Fruit fly (Drosophila melanogaster): ENCODE data around the gene spri.

The spri gene

dm6 chrX:10478443-10479368 lies 106.5 kb downstream of the spri start, which contains the start of the genes CG2887 and PPP4R2r (continued):
- TF ChIP-seq run (tag; optimal IDR thresholded peaks at IDR 0.05) (no peak), CG7963 (GFP tag; IDR thresholded peaks at IDR 0.05; ENCODE audit: partially characterized antibody) (peak; percentile 91), CG15696 (tag; optimal IDR thresholded peaks at IDR 0.05) (no peak), sens (GFP tag) (peak; percentile 66), CG8924 (tag; optimal IDR thresholded peaks at IDR 0.05) (no peak), CG6813 (GFP tag; optimal IDR thresholded peaks at IDR 0.05) (no peak), CG15514 (GFP tag; optimal IDR thresholded peaks at IDR 0.05) (peak; percentile 68), ken (GFP tag; IDR thresholded peaks at IDR 0.05) (no peak), PHDP (tag; optimal IDR thresholded peaks at IDR 0.05) (peak; percentile 1), BEAF-32 (GFP tag; optimal IDR thresholded peaks at IDR 0.05) (peak; percentile 93), dimm (GFP tag; IDR thresholded peaks at IDR 0.05) (no peak), CG1603 (tag; optimal IDR thresholded peaks at IDR 0.05) (peak; percentile 74), Mrtf (GFP tag; IDR thresholded peaks at IDR 0.05) (no peak), CG4424 (GFP tag; optimal IDR thresholded peaks at IDR 0.05) (no peak), CG3065 (GFP tag; optimal IDR thresholded peaks at IDR 0.05) (no peak), Sry-β (GFP tag; optimal IDR thresholded peaks at IDR 0.05) (peak; percentile 64), tll (GFP tag; optimal IDR thresholded peaks at IDR 0.05) (no peak), CG13624 (GFP tag; optimal IDR thresholded peaks at IDR 0.05) (peak; percentile 26), sug (tag; optimal IDR thresholded peaks at IDR 0.05) (peak; percentile 45), Vsx1 (GFP tag; optimal IDR thresholded peaks at IDR 0.05) (no peak), bbx (GFP tag; IDR thresholded peaks at IDR 0.05; ENCODE audit: partially characterized antibody) (peak; percentile 94), NC2β (GFP tag; optimal IDR thresholded peaks at IDR 0.05) (no peak)

dm6 chrX:10474625-10475024 lies 110.6 kb downstream of the spri start, which contains the start of gene nocte:
Gene nocte, minus strand, starts transcription at chrX:10474675.
- TF ChIP-seq bab2 (GFP tag; optimal IDR thresholded peaks at IDR 0.05), result peak; percentile 35
- 0 out of 2 replicates have a peak, but pooled peaks have one; percentile 8 for TF ChIP-seq gt (GFP tag; IDR thresholded peaks at IDR 0.05)
- 0 out of 2 replicates have a peak, but pooled peaks have one; percentile 25 for TF ChIP-seq sna (GFP tag; IDR thresholded peaks at IDR 0.05; ENCODE audit: partially characterized antibody)
- peak; percentile 67 for TF ChIP-seq stwl (tag; optimal IDR thresholded peaks at IDR 0.05)
- peak; percentile 36 for TF ChIP-seq Hsf (GFP tag; optimal IDR thresholded peaks at IDR 0.05)
- no peak for TF ChIP-seq mirr (GFP tag; optimal IDR thresholded peaks at IDR 0.05)
- TF ChIP-seq CG1603 (tag; optimal IDR thresholded peaks at IDR 0.05), result peak; percentile 54
- TF ChIP-seq CG12659 (GFP tag; optimal IDR thresholded peaks at IDR 0.05), result peak; percentile 63
- no peak for TF ChIP-seq eve (GFP tag; optimal IDR thresholded peaks at IDR 0.05)
- TF ChIP-seq CG17829 (tag; optimal IDR thresholded peaks at IDR 0.05), result peak; percentile 30
- peak; percentile 53 for TF ChIP-seq phol (tag; optimal IDR thresholded peaks at IDR 0.05)
- peak; percentile 44 for TF ChIP-seq mam (GFP tag; optimal IDR thresholded peaks at IDR 0.05)
- TF ChIP-seq Six4 (GFP tag; optimal IDR thresholded peaks at IDR 0.05), result no peak
- peak; percentile 17 for TF ChIP-seq tin (GFP tag; optimal IDR thresholded peaks at IDR 0.05)
- TF ChIP-seq CG2116 (GFP tag; optimal IDR thresholded peaks at IDR 0.05), result peak; percentile 88
- TF ChIP-seq CG9797 (GFP tag; optimal IDR thresholded peaks at IDR 0.05), result peak; percentile 27
- peak; percentile 30 for TF ChIP-seq CoRest (tag; optimal IDR thresholded peaks at IDR 0.05)
- TF ChIP-seq Ets97D (GFP tag; optimal IDR thresholded peaks at IDR 0.05), result peak; percentile 47
- peak; percentile 31 for TF ChIP-seq Xbp1 (GFP tag; optimal IDR thresholded peaks at IDR 0.05)
- TF ChIP-seq zfh1 (GFP tag; IDR thresholded peaks at IDR 0.05), result no peak
- peak; percentile 11 for TF ChIP-seq CG12155 (GFP tag; optimal IDR thresholded peaks at IDR 0.05)
- TF ChIP-seq CG8290 (GFP tag; optimal IDR thresholded peaks at IDR 0.05), result no peak
- TF ChIP-seq CG8290 (tag; optimal IDR thresholded peaks at IDR 0.05), result peak in 1 of 2 experiments; percentile 4
- TF ChIP-seq CG18599 (GFP tag; optimal IDR thresholded peaks at IDR 0.05), result no peak
- TF ChIP-seq Med (GFP tag), result peak; percentile 83
- TF ChIP-seq E2f2 (GFP tag; IDR thresholded peaks at IDR 0.05), result peak; percentile 31
- no peak for TF ChIP-seq PHDP (tag; optimal IDR thresholded peaks at IDR 0.05)
- peak; percentile 5 for TF ChIP-seq Hr3 (GFP tag; optimal IDR thresholded peaks at IDR 0.05)

Data from whole organism, embryonic.